Worm (Caenorhabditis elegans) whole organism, L2 larva: ENCODE results near the gene pqn-75.

ENCODE experiments used
- C34F6.9 ChIP-seq: fragments of 150-350 bp; optimal IDR thresholded peaks from 2 replicates; lab custom pipeline; 2014; ENCODE audit warnings: missing biosample characterization, missing genetic modification characterization
- F13H6.1 ChIP-seq: sonication (generic microtip); optimal IDR thresholded peaks from 2 replicates; lab custom pipeline; 2016; ENCODE audit warnings: missing genetic modification characterization, missing compliant biosample characterization
- R02D3.7 ChIP-seq: fragments of 150-350 bp; optimal IDR thresholded peaks from 2 replicates; lab custom pipeline; 2014; ENCODE audit warnings: missing biosample characterization, missing genetic modification characterization
- Y55F3AM.14 ChIP-seq: fragments of 200-800 bp; sonication (Bioruptor generic); optimal IDR thresholded peaks from 2 replicates; lab custom pipeline; 2018; ENCODE audit warnings: mild to moderate bottlenecking, missing genetic modification characterization, missing compliant biosample characterization
- alr-1 ChIP-seq: fragments of 150-350 bp; optimal IDR thresholded peaks from 2 replicates; lab custom pipeline; 2014; ENCODE audit warnings: missing biosample characterization, missing genetic modification characterization
- aly-2 ChIP-seq: fragments of 150-350 bp; optimal IDR thresholded peaks from 2 replicates; lab custom pipeline; 2014; ENCODE audit warnings: missing biosample characterization, missing genetic modification characterization
- crh-2 ChIP-seq: sonication (generic microtip); optimal IDR thresholded peaks from 2 replicates; lab custom pipeline; 2017; ENCODE audit warnings: missing biosample characterization, missing genetic modification characterization
- dmd-4 ChIP-seq: sonication (generic microtip); optimal IDR thresholded peaks from 2 replicates; lab custom pipeline; 2017; ENCODE audit warnings: missing biosample characterization, missing genetic modification characterization
- egl-27 ChIP-seq: sonication (generic microtip); optimal IDR thresholded peaks from 3 replicates; lab custom pipeline; 2017; ENCODE audit warnings: missing biosample characterization, missing genetic modification reagents, missing genetic modification characterization
- elt-1 ChIP-seq: fragments of 150-350 bp; optimal IDR thresholded peaks from 2 replicates; lab custom pipeline; 2014; ENCODE audit warnings: missing biosample characterization, missing genetic modification characterization
- lin-11 ChIP-seq: fragments of 150-350 bp; sonication (generic microtip); optimal IDR thresholded peaks from 2 replicates; lab custom pipeline; 2014; ENCODE audit warnings: missing biosample characterization, missing genetic modification characterization, inconsistent platforms, mixed read lengths
- lin-13 ChIP-seq: fragments of 150-350 bp; optimal IDR thresholded peaks from 2 replicates; lab custom pipeline; 2014; ENCODE audit warnings: missing biosample characterization, missing genetic modification reagents, missing genetic modification characterization
- lin-39 ChIP-seq: fragments of 150-350 bp; optimal IDR thresholded peaks from 2 replicates; lab custom pipeline; 2014; ENCODE audit warnings: missing biosample characterization, missing genetic modification reagents, missing genetic modification characterization
- lsy-2 ChIP-seq, 2 experiments: fragments of 150-350 bp in 1 of 2; sonication (generic microtip) in 1 of 2; optimal IDR thresholded peaks; 2 replicates each; lab custom pipeline; 2014 to 2017; ENCODE audit warnings: missing biosample characterization in 2 of 2, missing genetic modification characterization in 2 of 2
- mab-5 ChIP-seq: fragments of 150-350 bp; optimal IDR thresholded peaks from 2 replicates; lab custom pipeline; 2014; ENCODE audit warnings: missing biosample characterization, missing genetic modification characterization
- mdl-1 ChIP-seq, 2 experiments: fragments of 150-350 bp in 1 of 2; sonication (generic microtip) in 1 of 2; optimal IDR thresholded peaks; 2 replicates each; lab custom pipeline; 2017; ENCODE audit warnings: missing biosample characterization in 2 of 2, missing genetic modification characterization in 2 of 2
- nhr-10 ChIP-seq: sonication (generic microtip); optimal IDR thresholded peaks from 2 replicates; lab custom pipeline; 2017; ENCODE audit warnings: missing biosample characterization, missing genetic modification characterization
- nhr-12 ChIP-seq: fragments of 150-350 bp; optimal IDR thresholded peaks from 2 replicates; lab custom pipeline; 2014; ENCODE audit warnings: missing biosample characterization, missing genetic modification characterization
- nhr-129 ChIP-seq: fragments of 150-350 bp; optimal IDR thresholded peaks from 2 replicates; lab custom pipeline; 2014; ENCODE audit warnings: missing biosample characterization, missing genetic modification characterization
- nhr-21 ChIP-seq: fragments of 150-350 bp; optimal IDR thresholded peaks from 2 replicates; lab custom pipeline; 2014; ENCODE audit warnings: missing biosample characterization, missing genetic modification characterization
- nhr-23 ChIP-seq: fragments of 150-350 bp; optimal IDR thresholded peaks from 2 replicates; lab custom pipeline; 2014; ENCODE audit warnings: missing biosample characterization, missing genetic modification reagents, missing genetic modification characterization
- nhr-237 ChIP-seq: fragments of 150-350 bp; optimal IDR thresholded peaks from 2 replicates; lab custom pipeline; 2014; ENCODE audit warnings: missing biosample characterization, missing genetic modification characterization
- nhr-25 ChIP-seq: fragments of 150-350 bp; sonication (generic microtip); optimal IDR thresholded peaks from 3 replicates; lab custom pipeline; 2014; ENCODE audit warnings: missing biosample characterization, missing genetic modification characterization
- nhr-6 ChIP-seq: fragments of 150-350 bp; optimal IDR thresholded peaks from 2 replicates; lab custom pipeline; 2014; ENCODE audit warnings: missing biosample characterization, missing genetic modification characterization
- nhr-77 ChIP-seq: fragments of 150-350 bp; optimal IDR thresholded peaks from 2 replicates; lab custom pipeline; 2014; ENCODE audit warnings: missing biosample characterization, missing genetic modification characterization
- peb-1 ChIP-seq: fragments of 150-350 bp; optimal IDR thresholded peaks from 2 replicates; lab custom pipeline; 2014; ENCODE audit warnings: missing biosample characterization, missing genetic modification characterization
- sem-4 ChIP-seq: fragments of 150-350 bp; optimal IDR thresholded peaks from 2 replicates; lab custom pipeline; 2014; ENCODE audit warnings: missing biosample characterization, missing genetic modification reagents, missing genetic modification characterization
- skn-1 ChIP-seq: sonication (generic microtip); optimal IDR thresholded peaks from 2 replicates; lab custom pipeline; 2017; ENCODE audit warnings: missing biosample characterization, missing genetic modification characterization
- sma-3 ChIP-seq: sonication (generic microtip); optimal IDR thresholded peaks from 2 replicates; lab custom pipeline; 2016; ENCODE audit warnings: missing genetic modification reagents, missing genetic modification characterization, missing compliant biosample characterization
- snpc-4 ChIP-seq: fragments of 150-350 bp; optimal IDR thresholded peaks from 2 replicates; lab custom pipeline; 2014; ENCODE audit warnings: missing biosample characterization, missing genetic modification characterization
- unc-62 ChIP-seq: fragments of 150-350 bp; optimal IDR thresholded peaks from 2 replicates; lab custom pipeline; 2014; ENCODE audit warnings: missing biosample characterization, missing genetic modification reagents, missing genetic modification characterization
- zag-1 ChIP-seq: fragments of 150-350 bp; optimal IDR thresholded peaks from 2 replicates; lab custom pipeline; 2014; ENCODE audit warnings: missing biosample characterization, missing genetic modification characterization
- ztf-4 ChIP-seq: fragments of 150-350 bp; optimal IDR thresholded peaks from 2 replicates; lab custom pipeline; 2014; ENCODE audit warnings: missing biosample characterization, missing genetic modification characterization

The pqn-75 gene

ce11 chrIV:4068480-4068879 is 3.6 kb upstream of the pqn-75 start, which contains the start of gene fbxb-55:
TSS of gene fbxb-55 (plus strand) at chrIV:4068780.
- TF ChIP-seq nhr-6 (tag; lab: Kevin White, UChicago): no peak

ce11 chrIV:4070810-4071209 is 1.3 kb upstream of the pqn-75 start:
- no peak for TF ChIP-seq F13H6.1 (tag; lab: Kevin White, UChicago)

DNA sequence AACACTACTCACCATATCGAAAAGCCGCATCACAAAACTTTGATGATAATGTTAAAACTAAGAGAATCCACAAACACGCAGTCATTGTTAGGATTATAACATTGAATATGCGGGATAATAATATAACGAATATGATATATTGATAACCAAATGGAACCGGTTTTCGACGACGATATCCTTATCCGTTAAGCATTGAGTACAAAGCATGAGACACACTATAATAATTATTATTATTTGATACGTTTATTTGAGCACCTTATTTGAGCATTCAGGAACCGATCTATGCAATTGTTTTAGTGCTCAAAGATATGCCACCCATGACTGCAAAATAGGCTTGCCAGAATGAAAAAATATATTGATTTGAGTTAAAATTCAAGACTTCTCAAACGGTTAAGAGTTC is 2.5 kb downstream of the pqn-75 start, which contains the start of gene W03D2.9:
TSS of gene W03D2.9 (minus strand) at position 101 of the 400 bp plus-strand sequence.
- TF ChIP-seq unc-62 (no peak), nhr-25 (tag; lab: Kevin White, UChicago) (no peak), lin-13 (GFP tag; lab: Kevin White, UChicago) (no peak), snpc-4 (tag; lab: Kevin White, UChicago) (no peak), ztf-4 (no peak), zag-1 (tag; lab: Kevin White, UChicago) (no peak), peb-1 (no peak), nhr-21 (tag; lab: Kevin White, UChicago) (no peak), nhr-10 (tag; lab: Kevin White, UChicago) (no peak), sma-3 (GFP tag; lab: Kevin White, UChicago) (no peak), mab-5 (no peak), crh-2 (tag; lab: Kevin White, UChicago) (no peak), nhr-237 (tag; lab: Kevin White, UChicago) (no peak), alr-1 (tag; lab: Kevin White, UChicago) (no peak), dmd-4 (no peak), egl-27 (tag; lab: Kevin White, UChicago) (no peak), lsy-2 (tag; optimal IDR thresholded peaks at IDR 0.05; lab: Kevin White, UChicago) (no peak), nhr-129 (no peak), sem-4 (tag; lab: Kevin White, UChicago) (no peak), F13H6.1 (tag; lab: Kevin White, UChicago) (no peak)

- TF ChIP-seq aly-2 (tag; lab: Kevin White, UChicago): no peak
- no peak for TF ChIP-seq mdl-1 (tag; optimal IDR thresholded peaks at IDR 0.05; lab: Kevin White, UChicago)
- TF ChIP-seq nhr-10 (tag; lab: Kevin White, UChicago): no peak
- no peak for TF ChIP-seq sem-4 (tag; lab: Kevin White, UChicago)
- no peak for TF ChIP-seq lin-39 (tag; lab: Kevin White, UChicago)
- no peak for TF ChIP-seq dmd-4
- no peak for TF ChIP-seq sma-3 (GFP tag; lab: Kevin White, UChicago)
- TF ChIP-seq lin-11 (tag; lab: Kevin White, UChicago): no peak
- no peak for TF ChIP-seq nhr-12 (tag; lab: Kevin White, UChicago)
- TF ChIP-seq nhr-23 (tag; lab: Kevin White, UChicago): no peak
- TF ChIP-seq skn-1: no peak
- no peak for TF ChIP-seq zag-1 (tag; lab: Kevin White, UChicago)
- TF ChIP-seq C34F6.9 (tag; lab: Kevin White, UChicago): no peak
- no peak for TF ChIP-seq ztf-4
- TF ChIP-seq lsy-2 (tag; optimal IDR thresholded peaks at IDR 0.05; lab: Kevin White, UChicago): no peak
- TF ChIP-seq nhr-25 (tag; lab: Kevin White, UChicago): no peak
- no peak for TF ChIP-seq nhr-77
- TF ChIP-seq R02D3.7 (tag; lab: Kevin White, UChicago): no peak
Measured at ce11 chrIV:4076690-4077295, 4.7 kb downstream of the pqn-75 start.

- TF ChIP-seq egl-27 (tag; lab: Kevin White, UChicago): no peak
- no peak for TF ChIP-seq Y55F3AM.14
- no peak for TF ChIP-seq zag-1 (tag; lab: Kevin White, UChicago)
- TF ChIP-seq mdl-1 (tag; optimal IDR thresholded peaks at IDR 0.05; lab: Kevin White, UChicago): no peak
- TF ChIP-seq elt-1 (tag; lab: Kevin White, UChicago): no peak
- TF ChIP-seq, all 48 proteins: peak for 0
Measured at ce11 chrIV:4078901-4079300, 6.8 kb downstream of the pqn-75 start, which contains the start of gene C35B1.8. TSS of gene C35B1.8 (minus strand) at chrIV:4079001.
